Fruit fly (Drosophila melanogaster) whole organism, embryonic: ENCODE results near the gene CG31100.

Experiments
- CG12391 ChIP-seq: fragments of 200-800 bp; sonication (Bioruptor generic); optimal IDR thresholded peaks from 3 replicates; lab custom pipeline; 2018; ENCODE audit warnings: missing biosample characterization, mild to moderate bottlenecking, missing genetic modification characterization, moderate library complexity
- CG17385 ChIP-seq: fragments of 200-800 bp; sonication (Bioruptor generic); optimal IDR thresholded peaks from 3 replicates; lab custom pipeline; 2018; ENCODE audit warnings: missing biosample characterization, mild to moderate bottlenecking, missing genetic modification characterization
- CG5245 ChIP-seq: fragments of 200-800 bp; sonication (Bioruptor generic); optimal IDR thresholded peaks from 3 replicates; lab custom pipeline; 2016; ENCODE audit warnings: missing biosample characterization, missing genetic modification characterization
- CG6683 ChIP-seq: fragments of 200-800 bp; sonication (Bioruptor generic); optimal IDR thresholded peaks from 2 replicates; lab custom pipeline; 2017; ENCODE audit warnings: missing biosample characterization, mild to moderate bottlenecking, missing genetic modification characterization, missing genetic modification reagents
- CG6765 ChIP-seq: fragments of 200-800 bp; sonication (Bioruptor generic); optimal IDR thresholded peaks from 3 replicates; lab custom pipeline; 2017; ENCODE audit warnings: missing biosample characterization, mild to moderate bottlenecking, missing genetic modification characterization
- CG8089 ChIP-seq: fragments of 200-800 bp; sonication (Bioruptor generic); optimal IDR thresholded peaks from 3 replicates; lab custom pipeline; 2016; ENCODE audit warnings: missing biosample characterization, missing genetic modification characterization
- amos ChIP-seq: fragments of 200-800 bp; sonication (Bioruptor generic); IDR thresholded peaks from 2 replicates; pipeline ENCODE4 v1.3.6; 2022; ENCODE audit warnings: missing biosample characterization, missing genetic modification characterization; ENCODE audit not compliant: partially characterized antibody
- bowl ChIP-seq: fragments of 200-800 bp; sonication (Bioruptor generic); IDR thresholded peaks from 2 replicates; pipeline ENCODE4 v1.3.6; 2022; ENCODE audit warnings: missing biosample characterization, missing genetic modification characterization
- fd102C ChIP-seq: fragments of 200-800 bp; sonication (Bioruptor generic); optimal IDR thresholded peaks from 2 replicates; lab custom pipeline; 2018; ENCODE audit warnings: missing biosample characterization, mild to moderate bottlenecking, missing genetic modification characterization, moderate library complexity
- sna ChIP-seq: fragments of 200-800 bp; sonication (Bioruptor generic); IDR thresholded peaks from 2 replicates; pipeline ENCODE4 v1.3.6; 2022; ENCODE audit warnings: missing biosample characterization, missing genetic modification characterization; ENCODE audit not compliant: partially characterized antibody
- sr ChIP-seq: fragments of 200-800 bp; sonication (Bioruptor generic); IDR thresholded peaks from 3 replicates; pipeline ENCODE4 v1.3.6; 2022; ENCODE audit warnings: missing biosample characterization, missing genetic modification characterization
- ttk ChIP-seq: fragments of 200-800 bp; sonication (Bioruptor generic); IDR thresholded peaks from 2 replicates; pipeline ENCODE4 v2.1.2; 2022; ENCODE audit warnings: missing biosample characterization, missing genetic modification characterization
- tup ChIP-seq: fragments of 200-800 bp; sonication (Bioruptor generic); optimal IDR thresholded peaks from 2 replicates; lab custom pipeline; 2016; ENCODE audit warnings: missing biosample characterization, mild to moderate bottlenecking, missing genetic modification characterization, moderate library complexity
- usp ChIP-seq: fragments of >200 bp; optimal IDR thresholded peaks from 2 replicates; lab custom pipeline; 2017; ENCODE audit warnings: missing biosample characterization, missing genetic modification characterization

dm6 chr3R:9035252-9035651 is 31.8 kb upstream of the CG31100 start:
- no peak for TF ChIP-seq bowl (GFP tag; lab: Robert Waterston, UW)
- no peak for TF ChIP-seq CG5245 (GFP tag; lab: Kevin White, UChicago)
- TF ChIP-seq CG8089: no peak
- no peak for TF ChIP-seq CG6765 (GFP tag; lab: Kevin White, UChicago)
- no peak for TF ChIP-seq sna (GFP tag; lab: Robert Waterston, UW)
- no peak for TF ChIP-seq fd102C (GFP tag; lab: Kevin White, UChicago)
- TF ChIP-seq usp (GFP tag; lab: Kevin White, UChicago): no peak
- no peak for TF ChIP-seq CG17385 (GFP tag; lab: Kevin White, UChicago)
- no peak for TF ChIP-seq ttk (GFP tag; lab: Robert Waterston, UW)
- TF ChIP-seq tup: no peak
- TF ChIP-seq sr (GFP tag; lab: Robert Waterston, UW): no peak
- TF ChIP-seq CG12391 (tag; lab: Kevin White, UChicago): peak; percentile 15
- no peak for TF ChIP-seq CG6683 (GFP tag; lab: Kevin White, UChicago)
- TF ChIP-seq amos: no peak
